Fruit fly (Drosophila melanogaster) whole organism, prepupa: ENCODE data around the gene firl.
A peak's percentile ranks its signal among the peaks of the same experiment; 100 is the strongest.

Experiments
- CG10631 ChIP-seq: fragments of 200-800 bp; sonication (Bioruptor generic); optimal IDR thresholded peaks from 2 replicates; lab custom pipeline; 2016; ENCODE audit warnings: missing biosample characterization, missing genetic modification characterization
- CG10669 ChIP-seq: fragments of 200-800 bp; sonication (Bioruptor generic); optimal IDR thresholded peaks from 3 replicates; lab custom pipeline; 2018; ENCODE audit warnings: missing biosample characterization, mild to moderate bottlenecking, missing genetic modification characterization, moderate library complexity
- CG11294 ChIP-seq: fragments of 200-800 bp; sonication (Bioruptor generic); IDR thresholded peaks from 2 replicates; pipeline ENCODE4 v1.3.6; 2022; ENCODE audit warnings: missing biosample characterization, missing genetic modification characterization
- CG11762 ChIP-seq: fragments of 200-800 bp; sonication (Bioruptor generic); optimal IDR thresholded peaks from 3 replicates; lab custom pipeline; 2016; ENCODE audit warnings: missing biosample characterization, missing genetic modification characterization; ENCODE audit not compliant: insufficient read depth
- CG11902 ChIP-seq: fragments of 200-800 bp; sonication (Bioruptor generic); optimal IDR thresholded peaks from 3 replicates; lab custom pipeline; 2016; ENCODE audit warnings: missing biosample characterization, missing genetic modification characterization
- CG15336 ChIP-seq: fragments of 200-800 bp; sonication (Bioruptor generic); IDR thresholded peaks from 2 replicates; pipeline ENCODE4 v1.3.6; 2022; ENCODE audit warnings: missing biosample characterization, missing genetic modification characterization
- CG16779 ChIP-seq: fragments of 200-800 bp; sonication (Bioruptor generic); optimal IDR thresholded peaks from 3 replicates; lab custom pipeline; 2017; ENCODE audit warnings: missing biosample characterization, mild to moderate bottlenecking, missing genetic modification characterization
- CG3032 ChIP-seq: fragments of 200-800 bp; optimal IDR thresholded peaks from 2 replicates; lab custom pipeline; 2019; ENCODE audit warnings: missing biosample characterization, mild to moderate bottlenecking, missing genetic modification characterization, moderate library complexity
- CG31627 ChIP-seq: fragments of 200-800 bp; sonication (Bioruptor generic); optimal IDR thresholded peaks from 3 replicates; lab custom pipeline; 2016; ENCODE audit warnings: missing biosample characterization, missing genetic modification characterization
- CG32006 ChIP-seq: fragments of 200-800 bp; sonication (Bioruptor generic); optimal IDR thresholded peaks from 3 replicates; lab custom pipeline; 2017; ENCODE audit warnings: missing biosample characterization, mild to moderate bottlenecking, missing genetic modification characterization
- CG3919 ChIP-seq: fragments of 200-800 bp; sonication (Bioruptor generic); optimal IDR thresholded peaks from 3 replicates; lab custom pipeline; 2016; ENCODE audit warnings: missing biosample characterization, missing genetic modification characterization
- CG6163 ChIP-seq: fragments of 200-800 bp; sonication (Bioruptor generic); IDR thresholded peaks from 3 replicates; pipeline ENCODE4 v1.3.6; 2022; ENCODE audit warnings: missing biosample characterization, missing genetic modification characterization
- CG6792 ChIP-seq: fragments of 200-800 bp; sonication (Bioruptor generic); optimal IDR thresholded peaks from 3 replicates; lab custom pipeline; 2016; ENCODE audit warnings: missing biosample characterization, missing genetic modification characterization
- CG6854 ChIP-seq: fragments of 200-800 bp; sonication (Bioruptor generic); optimal IDR thresholded peaks from 2 replicates; lab custom pipeline; 2017; ENCODE audit warnings: missing biosample characterization, mild to moderate bottlenecking, missing genetic modification characterization
- CG8119 ChIP-seq: fragments of 200-800 bp; sonication (Bioruptor generic); IDR thresholded peaks from 3 replicates; pipeline ENCODE4 v1.3.6; 2022; ENCODE audit warnings: missing biosample characterization, missing genetic modification characterization
- CG8632 ChIP-seq: fragments of 200-800 bp; sonication (Bioruptor generic); optimal IDR thresholded peaks from 3 replicates; lab custom pipeline; 2016; ENCODE audit warnings: missing biosample characterization, missing genetic modification characterization
- CG9139 ChIP-seq: fragments of 200-800 bp; sonication (Bioruptor generic); optimal IDR thresholded peaks from 3 replicates; lab custom pipeline; 2017; ENCODE audit warnings: missing biosample characterization, mild to moderate bottlenecking, missing genetic modification characterization
- Eip78C ChIP-seq: fragments of 200-800 bp; sonication (Bioruptor generic); peaks from one replicate; lab custom pipeline; 2016; ENCODE audit warnings: missing biosample characterization, missing genetic modification characterization
- Hr4 ChIP-seq: fragments of 200-800 bp; sonication (Bioruptor generic); optimal IDR thresholded peaks from 3 replicates; lab custom pipeline; 2016; ENCODE audit warnings: missing biosample characterization, missing genetic modification characterization
- Lpt ChIP-seq: fragments of 200-800 bp; sonication (Bioruptor generic); optimal IDR thresholded peaks from 3 replicates; lab custom pipeline; 2016; ENCODE audit warnings: missing biosample characterization, missing genetic modification characterization
- OdsH ChIP-seq: fragments of 200-800 bp; sonication (Bioruptor generic); optimal IDR thresholded peaks from 3 replicates; lab custom pipeline; 2016; ENCODE audit warnings: missing biosample characterization, missing genetic modification characterization
- Smox ChIP-seq: fragments of 200-800 bp; sonication (Bioruptor generic); optimal IDR thresholded peaks from 3 replicates; lab custom pipeline; 2016; ENCODE audit warnings: missing biosample characterization, missing genetic modification characterization
- Sox14 ChIP-seq: fragments of 200-800 bp; sonication (Bioruptor generic); optimal IDR thresholded peaks from 3 replicates; lab custom pipeline; 2016; ENCODE audit warnings: missing biosample characterization, missing genetic modification characterization
- Sox15 ChIP-seq: fragments of 200-800 bp; sonication (Bioruptor generic); optimal IDR thresholded peaks from 3 replicates; lab custom pipeline; 2016; ENCODE audit warnings: missing biosample characterization, missing genetic modification characterization
- achi ChIP-seq: fragments of 200-800 bp; sonication (Bioruptor generic); optimal IDR thresholded peaks from 3 replicates; lab custom pipeline; 2016; ENCODE audit warnings: missing biosample characterization, missing genetic modification characterization
- acj6 ChIP-seq: fragments of 200-800 bp; sonication (Bioruptor generic); optimal IDR thresholded peaks from 3 replicates; lab custom pipeline; 2016; ENCODE audit warnings: missing biosample characterization, missing genetic modification characterization
- cyc ChIP-seq: fragments of 200-800 bp; sonication (Bioruptor generic); optimal IDR thresholded peaks from 3 replicates; lab custom pipeline; 2016; ENCODE audit warnings: missing biosample characterization, missing genetic modification characterization
- esn ChIP-seq: fragments of 200-800 bp; sonication (Bioruptor generic); optimal IDR thresholded peaks from 2 replicates; lab custom pipeline; 2016; ENCODE audit warnings: missing biosample characterization, mild to moderate bottlenecking, missing genetic modification characterization, moderate library complexity
- lz ChIP-seq: fragments of 200-800 bp; sonication (Bioruptor generic); optimal IDR thresholded peaks from 3 replicates; lab custom pipeline; 2016; ENCODE audit warnings: missing biosample characterization, missing genetic modification characterization
- net ChIP-seq: fragments of 200-800 bp; sonication (Bioruptor generic); optimal IDR thresholded peaks from 3 replicates; lab custom pipeline; 2016; ENCODE audit warnings: missing biosample characterization, missing genetic modification characterization
- pdm3 ChIP-seq: fragments of 200-800 bp; sonication (Bioruptor generic); optimal IDR thresholded peaks from 3 replicates; lab custom pipeline; 2016; ENCODE audit warnings: missing biosample characterization, missing genetic modification characterization
- salr ChIP-seq, 2 experiments: fragments of 200-800 bp; sonication (Bioruptor generic); optimal IDR thresholded peaks; 3 replicates each; lab custom pipeline; 2016 to 2018; ENCODE audit warnings: missing biosample characterization in 2 of 2, missing genetic modification characterization in 2 of 2, mild to moderate bottlenecking in 1 of 2
- spab ChIP-seq: fragments of 200-800 bp; sonication (Bioruptor generic); optimal IDR thresholded peaks from 2 replicates; lab custom pipeline; 2017; ENCODE audit warnings: missing biosample characterization, mild to moderate bottlenecking, missing genetic modification characterization, missing genetic modification reagents
- svp ChIP-seq: fragments of 200-800 bp; sonication (Bioruptor generic); peaks from one replicate; lab custom pipeline; 2016; ENCODE audit warnings: missing biosample characterization, missing genetic modification characterization
- topi ChIP-seq: fragments of 200-800 bp; sonication (Bioruptor generic); optimal IDR thresholded peaks from 3 replicates; lab custom pipeline; 2016; ENCODE audit warnings: missing biosample characterization, missing genetic modification characterization

firl gene

dm6 chr2L:12063035-12063434 lies 3.5 kb downstream of the firl start, which contains the start of gene Rab3-GAP (continued):
- TF ChIP-seq Sox14 (GFP tag; lab: Kevin White, UChicago): peak; percentile 62
- no peak for TF ChIP-seq salr (GFP tag; optimal IDR thresholded peaks at IDR 0.05; lab: Kevin White, UChicago)
- TF ChIP-seq CG3032: peak; percentile 15
- TF ChIP-seq CG10631 (GFP tag; lab: Kevin White, UChicago): no peak
- no peak for TF ChIP-seq spab (GFP tag; lab: Kevin White, UChicago)
- no peak for TF ChIP-seq CG10669 (GFP tag; lab: Kevin White, UChicago)
- TF ChIP-seq Hr4 (GFP tag; lab: Kevin White, UChicago): no peak
- TF ChIP-seq lz (GFP tag; lab: Kevin White, UChicago): peak; percentile 35
- no peak for TF ChIP-seq cyc (GFP tag; lab: Kevin White, UChicago)
- TF ChIP-seq Lpt: no peak
- no peak for TF ChIP-seq net (GFP tag; lab: Kevin White, UChicago)
- TF ChIP-seq CG6163 (GFP tag; lab: Robert Waterston, UW): no peak; the same call in 2 of the 3 replicates
- TF ChIP-seq svp (GFP tag; lab: Kevin White, UChicago): no peak
- no peak for TF ChIP-seq CG11902 (GFP tag; lab: Kevin White, UChicago)
- TF ChIP-seq achi (GFP tag; lab: Kevin White, UChicago): no peak
- TF ChIP-seq Smox (GFP tag; lab: Kevin White, UChicago): no peak
- no peak for TF ChIP-seq Sox15 (GFP tag; lab: Kevin White, UChicago)
- no peak for TF ChIP-seq CG3919 (GFP tag; lab: Kevin White, UChicago)
- TF ChIP-seq CG11762 (GFP tag; lab: Kevin White, UChicago): no peak
- no peak for TF ChIP-seq pdm3
- no peak for TF ChIP-seq OdsH (GFP tag; lab: Kevin White, UChicago)
- TF ChIP-seq CG31627 (GFP tag; lab: Kevin White, UChicago): peak; percentile 30
- peak; percentile 40 for TF ChIP-seq CG6854 (GFP tag; lab: Kevin White, UChicago)

dm6 chr2L:12055837-12056388 lies 10.7 kb downstream of the firl start, which contains the start of the genes JhI-21, RpL7-like and CG34164:
JhI-21 (minus strand) TSS chr2L:12056042.
RpL7-like (plus strand) TSS chr2L:12056326.
CG34164 (plus strand) TSS chr2L:12056348.
- TF ChIP-seq CG6854 (GFP tag; lab: Kevin White, UChicago) (peak; percentile 61), topi (no peak), pdm3 (no peak), CG16779 (tag; lab: Kevin White, UChicago) (peak; percentile 61), CG10631 (GFP tag; lab: Kevin White, UChicago) (no peak), CG15336 (GFP tag; lab: Robert Waterston, UW) (peak; percentile 50; the same call in 1 of the 2 replicates), CG8119 (GFP tag; lab: Robert Waterston, UW) (peak; percentile 49; the same call in 2 of the 3 replicates), achi (GFP tag; lab: Kevin White, UChicago) (peak; percentile 44), CG11294 (no peak), cyc (GFP tag; lab: Kevin White, UChicago) (no peak), CG11762 (GFP tag; lab: Kevin White, UChicago) (no peak), Eip78C (GFP tag; lab: Kevin White, UChicago) (peak; percentile 77), CG32006 (GFP tag; lab: Kevin White, UChicago) (no peak), CG6792 (GFP tag; lab: Kevin White, UChicago) (peak; percentile 1), esn (GFP tag; lab: Kevin White, UChicago) (peak; percentile 40), CG9139 (no peak)
- TF ChIP-seq, all 60 proteins: peak for 8

DNA sequence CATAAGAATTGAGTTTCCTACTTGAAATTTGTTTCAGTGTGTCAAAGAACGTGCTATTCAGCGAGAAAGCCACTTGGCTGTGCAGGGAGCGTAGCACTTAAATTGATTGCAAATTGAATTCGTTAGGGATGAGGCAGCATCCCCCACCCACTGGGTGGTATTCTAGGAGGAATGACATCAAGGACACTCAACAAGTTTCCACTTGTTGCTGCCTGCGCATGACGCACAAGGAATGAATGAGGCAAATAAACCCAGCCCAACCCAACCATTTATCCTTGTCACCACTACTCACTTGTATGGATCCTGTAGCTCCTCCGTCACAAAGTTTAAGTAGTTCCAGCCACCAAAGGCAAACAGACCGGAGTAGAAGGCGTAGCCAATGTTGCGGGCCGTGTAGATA lies 13.2 kb downstream of the firl start:
- no peak for TF ChIP-seq CG8632 (GFP tag; lab: Kevin White, UChicago)
- no peak for TF ChIP-seq lz (GFP tag; lab: Kevin White, UChicago)
- no peak for TF ChIP-seq CG3919 (GFP tag; lab: Kevin White, UChicago)
- no peak for TF ChIP-seq topi
- TF ChIP-seq acj6: no peak
- TF ChIP-seq Smox (GFP tag; lab: Kevin White, UChicago): no peak
- TF ChIP-seq esn (GFP tag; lab: Kevin White, UChicago): no peak
- TF ChIP-seq, all 60 proteins: peak for 0
